Fruit fly (Drosophila melanogaster): ENCODE measurements around the gene ras.

The ras gene

dm6 chrX:10771856-10772592 lies 27.7 kb downstream of the ras start, which contains the start of gene CG15211 (continued):
- TF ChIP-seq btn (GFP tag; optimal IDR thresholded peaks at IDR 0.05) (no peak), hth (optimal IDR thresholded peaks at IDR 0.05) (no peak), mam (GFP tag; optimal IDR thresholded peaks at IDR 0.05) (no peak), tx (GFP tag; optimal IDR thresholded peaks at IDR 0.05) (peak; percentile 15), CG3726 (GFP tag; IDR thresholded peaks at IDR 0.05) (0 out of 3 replicates have a peak, but pooled peaks have one; percentile 58), bigmax (GFP tag; optimal IDR thresholded peaks at IDR 0.05) (no peak), Bgb (GFP tag; IDR thresholded peaks at IDR 0.05; ENCODE audit: partially characterized antibody) (peak; percentile 42; the same call in 1 of the 2 replicates), CG10654 (GFP tag; optimal IDR thresholded peaks at IDR 0.05) (peak; percentile 53), phol (tag; optimal IDR thresholded peaks at IDR 0.05) (peak; percentile 84), gce (GFP tag; IDR thresholded peaks at IDR 0.05) (peak; percentile 31; the same call in 1 of the 3 replicates), Atf-2 (GFP tag; optimal IDR thresholded peaks at IDR 0.05) (no peak), vfl (GFP tag; optimal IDR thresholded peaks at IDR 0.05) (no peak), HLHmδ (GFP tag; optimal IDR thresholded peaks at IDR 0.05) (peak; percentile 9), salm (tag; optimal IDR thresholded peaks at IDR 0.05) (peak; percentile 47), Ravus (GFP tag; IDR thresholded peaks at IDR 0.05) (no peak), CG31224 (GFP tag; IDR thresholded peaks at IDR 0.05) (peak; percentile 64), sr (GFP tag; IDR thresholded peaks at IDR 0.05) (peak; percentile 80), Mad (GFP tag; optimal IDR thresholded peaks at IDR 0.05) (peak; percentile 41), slbo (GFP tag; IDR thresholded peaks at IDR 0.05) (peak; percentile 36; the same call in 1 of the 2 replicates), fd3F (GFP tag; optimal IDR thresholded peaks at IDR 0.05) (peak; percentile 54), Gsc (GFP tag; IDR thresholded peaks at IDR 0.05) (no peak), lab (GFP tag; optimal IDR thresholded peaks at IDR 0.05) (peak; percentile 76), pb (GFP tag; optimal IDR thresholded peaks at IDR 0.05) (no peak), cg (GFP tag; optimal IDR thresholded peaks at IDR 0.05) (peak; percentile 0), CG6175 (GFP tag; IDR thresholded peaks at IDR 0.05) (peak; percentile 99), CG30403 (GFP tag; optimal IDR thresholded peaks at IDR 0.05) (peak; percentile 84), pita (GFP tag; optimal IDR thresholded peaks at IDR 0.05) (no peak), CG4328 (GFP tag; optimal IDR thresholded peaks at IDR 0.05) (peak; percentile 49), scrt (GFP tag; optimal IDR thresholded peaks at IDR 0.05) (peak; percentile 37), vnd (GFP tag; IDR thresholded peaks at IDR 0.05; ENCODE audit: partially characterized antibody) (no peak), pho (GFP tag; optimal IDR thresholded peaks at IDR 0.05) (no peak), CG31388 (GFP tag; optimal IDR thresholded peaks at IDR 0.05) (no peak), CG14710 (tag; optimal IDR thresholded peaks at IDR 0.05) (peak; percentile 78), CG3065 (GFP tag; optimal IDR thresholded peaks at IDR 0.05) (peak; percentile 4), CG11093 (GFP tag; IDR thresholded peaks at IDR 0.05) (peak; percentile 58; the same call in 1 of the 3 replicates), wor (GFP tag; IDR thresholded peaks at IDR 0.05) (peak; percentile 70), psq (GFP tag; optimal IDR thresholded peaks at IDR 0.05) (peak; percentile 7), pfk (GFP tag; optimal IDR thresholded peaks at IDR 0.05) (no peak), slou (GFP tag; optimal IDR thresholded peaks at IDR 0.05) (no peak), B-H1 (GFP tag; IDR thresholded peaks at IDR 0.05) (peak; percentile 31), bcd (GFP tag; optimal IDR thresholded peaks at IDR 0.05) (peak; percentile 74), CG11247 (GFP tag; IDR thresholded peaks at IDR 0.05) (no peak), Lim3 (GFP tag; IDR thresholded peaks at IDR 0.05) (no peak), CG9797 (GFP tag; optimal IDR thresholded peaks at IDR 0.05) (no peak), ken (GFP tag; IDR thresholded peaks at IDR 0.05) (peak; percentile 62; the same call in 2 of the 3 replicates), lilli (GFP tag; optimal IDR thresholded peaks at IDR 0.05) (peak; percentile 57), CG9215 (GFP tag; IDR thresholded peaks at IDR 0.05) (peak; percentile 35; the same call in 1 of the 2 replicates), hb (GFP tag; IDR thresholded peaks at IDR 0.05; ENCODE audit: partially characterized antibody) (no peak), ATbp (GFP tag; optimal IDR thresholded peaks at IDR 0.05) (peak; percentile 66), tll (GFP tag; optimal IDR thresholded peaks at IDR 0.05) (no peak)

All from whole organism, embryonic.